Worm (Caenorhabditis elegans) whole organism, early embryonic: ENCODE measurements around the gene faah-4.
"Not testable (repeated sequence)": the region's sequence is repeated elsewhere in the genome, so short reads cannot be mapped to it uniquely, and the experiment has no call there.

Experiments
- B0310.2 ChIP-seq: sonication (generic microtip); optimal IDR thresholded peaks from 2 replicates; lab custom pipeline; 2016; ENCODE audit warnings: mild to moderate bottlenecking, missing genetic modification characterization, missing compliant biosample characterization
- F13C5.2 ChIP-seq: sonication (generic microtip); optimal IDR thresholded peaks from 2 replicates; lab custom pipeline; 2017; ENCODE audit warnings: mild to moderate bottlenecking, missing genetic modification characterization, inconsistent platforms, missing compliant biosample characterization
- aly-1 ChIP-seq: sonication (generic microtip); optimal IDR thresholded peaks from 2 replicates; lab custom pipeline; 2016; ENCODE audit warnings: missing genetic modification characterization, missing compliant biosample characterization
- ama-1 ChIP-seq: fragments of 150-350 bp; optimal IDR thresholded peaks from 2 replicates; lab custom pipeline; 2014
- ceh-13 ChIP-seq: fragments of 200-800 bp; sonication (Bioruptor generic); optimal IDR thresholded peaks from 2 replicates; lab custom pipeline; 2018; ENCODE audit warnings: mild to moderate bottlenecking, missing genetic modification characterization, missing compliant biosample characterization
- ceh-36 ChIP-seq: sonication (generic microtip); optimal IDR thresholded peaks from 2 replicates; lab custom pipeline; 2016; ENCODE audit warnings: missing genetic modification characterization, inconsistent platforms, missing compliant biosample characterization
- ets-7 ChIP-seq: sonication (generic microtip); optimal IDR thresholded peaks from 2 replicates; lab custom pipeline; 2016; ENCODE audit warnings: missing genotype, missing genetic modification characterization, missing compliant biosample characterization
- flt-1 ChIP-seq: fragments of 200-800 bp; sonication (Bioruptor generic); IDR thresholded peaks from 2 replicates; pipeline ENCODE4 v1.3.6; 2022; ENCODE audit warnings: missing genetic modification characterization, missing compliant biosample characterization
- hmbx-1 ChIP-seq: sonication (generic microtip); optimal IDR thresholded peaks from 2 replicates; lab custom pipeline; 2016; ENCODE audit warnings: mild to moderate bottlenecking, missing genetic modification characterization, missing compliant biosample characterization
- hmg-4 ChIP-seq: fragments of 200-800 bp; sonication (Bioruptor generic); optimal IDR thresholded peaks from 2 replicates; lab custom pipeline; 2018; ENCODE audit warnings: mild to moderate bottlenecking, missing genetic modification characterization, missing compliant biosample characterization
- hnd-1 ChIP-seq: sonication (generic microtip); optimal IDR thresholded peaks from 2 replicates; lab custom pipeline; 2016; ENCODE audit warnings: missing genetic modification characterization, missing compliant biosample characterization
- pes-1 ChIP-seq: fragments of 200-800 bp; sonication (Bioruptor generic); IDR thresholded peaks from 2 replicates; pipeline ENCODE4 v1.3.6; 2022; ENCODE audit warnings: missing genetic modification reagents, missing genetic modification characterization, missing compliant biosample characterization
- scrt-1 ChIP-seq: fragments of 200-800 bp; sonication (Bioruptor generic); IDR thresholded peaks from 2 replicates; pipeline ENCODE4 v1.3.6; 2022; ENCODE audit warnings: missing genetic modification characterization, missing compliant biosample characterization
- sea-1 ChIP-seq: fragments of 200-800 bp; sonication (Bioruptor generic); conservative IDR thresholded peaks from 2 replicates; pipeline ENCODE4 v1.3.6; 2022; ENCODE audit warnings: missing genetic modification characterization, missing compliant biosample characterization
- tbx-11 ChIP-seq: fragments of 200-800 bp; sonication (Bioruptor generic); IDR thresholded peaks from 2 replicates; pipeline ENCODE4 v1.3.6; 2022; ENCODE audit warnings: missing genetic modification characterization, missing compliant biosample characterization
- tbx-37 ChIP-seq: fragments of 200-800 bp; sonication (Bioruptor generic); conservative IDR thresholded peaks from 2 replicates; pipeline ENCODE4 v1.3.6; 2022; ENCODE audit warnings: missing genetic modification reagents, missing genetic modification characterization, missing compliant biosample characterization
- tra-4 ChIP-seq: sonication (generic microtip); optimal IDR thresholded peaks from 2 replicates; lab custom pipeline; 2017; ENCODE audit warnings: missing genetic modification characterization, missing compliant biosample characterization

faah-4 gene

DNA sequence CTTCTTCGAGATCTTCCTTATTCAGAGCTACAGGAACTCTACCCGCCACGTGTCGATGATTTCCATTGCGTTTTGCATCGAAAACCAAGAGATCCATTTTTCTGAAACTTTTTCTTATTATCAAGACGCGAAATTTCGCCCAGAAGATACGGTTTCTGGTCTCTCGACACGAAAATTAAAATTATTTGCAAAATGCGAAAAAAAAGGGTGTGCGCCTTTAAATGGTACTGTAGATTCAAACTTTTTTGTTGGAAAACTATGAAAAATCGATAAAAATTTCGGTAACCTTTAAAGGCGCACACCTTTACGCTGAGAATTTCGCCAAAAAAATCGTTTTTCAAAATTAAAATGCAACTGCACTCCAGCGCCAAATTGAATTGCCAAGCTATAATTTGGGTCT lies 11.5 kb downstream of the faah-4 start, which contains the start of gene tsen-2:
tsen-2 (minus strand) TSS at position 101 of the 400 bp plus-strand sequence.
- TF ChIP-seq ets-7 (no peak), sea-1 (GFP tag; lab: Robert Waterston, UW) (no peak), pes-1 (GFP tag; lab: Robert Waterston, UW) (no peak), tbx-37 (GFP tag; lab: Robert Waterston, UW) (no peak), F13C5.2 (tag; lab: Kevin White, UChicago) (no peak), B0310.2 (tag; lab: Kevin White, UChicago) (no peak), ceh-36 (tag; lab: Kevin White, UChicago) (no peak), scrt-1 (GFP tag; lab: Robert Waterston, UW) (no peak), hmbx-1 (no peak)

ce11 chrIII:11896652-11897051 lies 13.0 kb downstream of the faah-4 start:
- no peak for TF ChIP-seq ceh-36 (tag; lab: Kevin White, UChicago)
- no peak for TF ChIP-seq tra-4 (tag; lab: Kevin White, UChicago)
- TF ChIP-seq hmbx-1: no peak
- TF ChIP-seq pes-1 (GFP tag; lab: Robert Waterston, UW): no peak
- TF ChIP-seq flt-1 (GFP tag; lab: Robert Waterston, UW): no peak
- TF ChIP-seq F13C5.2 (tag; lab: Kevin White, UChicago): no peak
- no peak for TF ChIP-seq aly-1 (tag; lab: Kevin White, UChicago)
- no peak for TF ChIP-seq tbx-11
- TF ChIP-seq tbx-37 (GFP tag; lab: Robert Waterston, UW): no peak
- no peak for TF ChIP-seq scrt-1 (GFP tag; lab: Robert Waterston, UW)
- TF ChIP-seq hnd-1 (tag; lab: Kevin White, UChicago): no peak
- no peak for TF ChIP-seq B0310.2 (tag; lab: Kevin White, UChicago)
- TF ChIP-seq ama-1: no peak
- TF ChIP-seq ceh-13 (GFP tag; lab: Kevin White, UChicago): no peak
- TF ChIP-seq ets-7: no peak
- no peak for TF ChIP-seq sea-1 (GFP tag; lab: Robert Waterston, UW)
- no peak for TF ChIP-seq hmg-4 (GFP tag; lab: Kevin White, UChicago)

ce11 chrIII:11895504-11895903 lies 14.2 kb downstream of the faah-4 start:
- TF ChIP-seq ets-7 (no peak), hnd-1 (tag; lab: Kevin White, UChicago) (no peak), aly-1 (tag; lab: Kevin White, UChicago) (no peak), flt-1 (GFP tag; lab: Robert Waterston, UW) (no peak), ceh-36 (tag; lab: Kevin White, UChicago) (no peak)

- no peak for TF ChIP-seq tbx-11
- no peak for TF ChIP-seq hmbx-1
- no peak for TF ChIP-seq scrt-1 (GFP tag; lab: Robert Waterston, UW)
- TF ChIP-seq sea-1 (GFP tag; lab: Robert Waterston, UW): no peak
- no peak for TF ChIP-seq ceh-36 (tag; lab: Kevin White, UChicago)
- no peak for TF ChIP-seq B0310.2 (tag; lab: Kevin White, UChicago)
- no peak for TF ChIP-seq ama-1
- TF ChIP-seq flt-1 (GFP tag; lab: Robert Waterston, UW): no peak
- TF ChIP-seq ceh-13 (GFP tag; lab: Kevin White, UChicago): no peak
- no peak for TF ChIP-seq pes-1 (GFP tag; lab: Robert Waterston, UW)
- no peak for TF ChIP-seq hnd-1 (tag; lab: Kevin White, UChicago)
- TF ChIP-seq tbx-37 (GFP tag; lab: Robert Waterston, UW): no peak
- TF ChIP-seq F13C5.2 (tag; lab: Kevin White, UChicago): no peak
- no peak for TF ChIP-seq tra-4 (tag; lab: Kevin White, UChicago)
- no peak for TF ChIP-seq ets-7
- no peak for TF ChIP-seq aly-1 (tag; lab: Kevin White, UChicago)
Observed at ce11 chrIII:11892939-11893338, 16.7 kb downstream of the faah-4 start, which contains the start of gene Y56A3A.41. Y56A3A.41 (minus strand) TSS chrIII:11893039.

DNA sequence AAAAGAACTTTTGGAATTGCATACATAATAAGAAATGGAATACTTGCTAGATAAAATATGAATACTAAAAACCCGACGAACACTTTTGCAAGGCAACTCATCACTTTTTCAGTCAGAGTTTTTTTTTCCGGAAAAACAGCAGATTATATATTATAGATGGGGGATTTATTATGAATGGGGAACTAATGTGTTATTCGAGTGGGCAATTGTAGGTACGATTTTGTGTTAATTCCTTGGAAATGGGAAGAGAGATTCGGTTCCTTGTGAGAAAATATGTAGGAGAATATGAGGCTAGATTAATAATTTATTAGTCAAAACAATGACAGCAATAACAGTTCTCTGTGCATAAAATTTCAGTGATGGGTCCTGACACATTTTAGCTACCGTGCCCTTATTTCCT lies 18.3 kb downstream of the faah-4 start, which contains the start of gene faah-5:
faah-5 (minus strand) TSS at position 101 of the 400 bp plus-strand sequence.
- TF ChIP-seq hnd-1 (tag; lab: Kevin White, UChicago) (no peak), flt-1 (GFP tag; lab: Robert Waterston, UW) (no peak), aly-1 (tag; lab: Kevin White, UChicago) (no peak), ets-7 (no peak), hmbx-1 (no peak), sea-1 (GFP tag; lab: Robert Waterston, UW) (no peak), hmg-4 (GFP tag; lab: Kevin White, UChicago) (no peak), ceh-36 (tag; lab: Kevin White, UChicago) (no peak), pes-1 (GFP tag; lab: Robert Waterston, UW) (no peak), tbx-11 (no peak)

ce11 chrIII:11883694-11884093 lies 26.0 kb downstream of the faah-4 start, which contains the start of gene fbxb-22:
fbxb-22 (minus strand) TSS chrIII:11883754.
- TF ChIP-seq pes-1 (GFP tag; lab: Robert Waterston, UW); tra-4 (tag; lab: Kevin White, UChicago); F13C5.2 (tag; lab: Kevin White, UChicago): not testable (repeated sequence)

- TF ChIP-seq F13C5.2 (tag; lab: Kevin White, UChicago) (no peak), tbx-11 (no peak), hmg-4 (GFP tag; lab: Kevin White, UChicago) (no peak), flt-1 (GFP tag; lab: Robert Waterston, UW) (no peak), scrt-1 (GFP tag; lab: Robert Waterston, UW) (no peak), tbx-37 (GFP tag; lab: Robert Waterston, UW) (no peak), ceh-36 (tag; lab: Kevin White, UChicago) (no peak), hmbx-1 (no peak), ets-7 (no peak), B0310.2 (tag; lab: Kevin White, UChicago) (no peak), pes-1 (GFP tag; lab: Robert Waterston, UW) (no peak), ceh-13 (GFP tag; lab: Kevin White, UChicago) (no peak), ama-1 (no peak), hnd-1 (tag; lab: Kevin White, UChicago) (no peak), sea-1 (GFP tag; lab: Robert Waterston, UW) (no peak), tra-4 (tag; lab: Kevin White, UChicago) (no peak), aly-1 (tag; lab: Kevin White, UChicago) (no peak)
Observed at ce11 chrIII:11881549-11881948, 28.1 kb downstream of the faah-4 start.
